Worm (Caenorhabditis elegans) whole organism, late embryonic: ENCODE measurements around the gene str-193.

Source experiments
- C38D4.7 ChIP-seq: fragments of 200-800 bp; sonication (Bioruptor generic); optimal IDR thresholded peaks from 2 replicates; lab custom pipeline; 2018; ENCODE audit warnings: mild to moderate bottlenecking, missing genetic modification characterization, moderate library complexity, missing compliant biosample characterization
- K09A11.1 ChIP-seq: sonication (generic microtip); optimal IDR thresholded peaks from 2 replicates; lab custom pipeline; 2017; ENCODE audit warnings: antibody characterized with exemption, mild to moderate bottlenecking, missing genetic modification characterization, missing compliant biosample characterization; ENCODE audit not compliant: insufficient read depth
- ceh-19 ChIP-seq: fragments of 200-800 bp; sonication (Bioruptor generic); optimal IDR thresholded peaks from 2 replicates; lab custom pipeline; 2018; ENCODE audit warnings: mild to moderate bottlenecking, missing genetic modification characterization, missing compliant biosample characterization
- ceh-2 ChIP-seq: sonication (generic microtip); optimal IDR thresholded peaks from 2 replicates; lab custom pipeline; 2016; ENCODE audit warnings: missing genotype, missing genetic modification characterization, missing compliant biosample characterization
- ceh-22 ChIP-seq: sonication (generic microtip); optimal IDR thresholded peaks from 2 replicates; lab custom pipeline; 2017; ENCODE audit warnings: missing biosample characterization, missing genetic modification characterization
- ceh-24 ChIP-seq: sonication (generic microtip); optimal IDR thresholded peaks from 2 replicates; lab custom pipeline; 2016; ENCODE audit warnings: mild to moderate bottlenecking, missing genetic modification characterization, missing compliant biosample characterization
- ceh-30 ChIP-seq: fragments of 150-350 bp; optimal IDR thresholded peaks from 2 replicates; lab custom pipeline; 2014; ENCODE audit warnings: missing biosample characterization, missing genetic modification characterization
- ceh-34 ChIP-seq: sonication (generic microtip); optimal IDR thresholded peaks from 2 replicates; lab custom pipeline; 2016; ENCODE audit warnings: mild to moderate bottlenecking, missing genetic modification characterization, missing compliant biosample characterization
- ceh-48 ChIP-seq: sonication (generic microtip); optimal IDR thresholded peaks from 2 replicates; lab custom pipeline; 2016; ENCODE audit warnings: missing genetic modification characterization, inconsistent platforms, missing compliant biosample characterization
- ceh-6 ChIP-seq: fragments of 200-800 bp; sonication (Bioruptor generic); optimal IDR thresholded peaks from 2 replicates; lab custom pipeline; 2018; ENCODE audit warnings: mild to moderate bottlenecking, missing genetic modification characterization, missing compliant biosample characterization
- che-1 ChIP-seq: sonication (generic microtip); optimal IDR thresholded peaks from 2 replicates; lab custom pipeline; 2016; ENCODE audit warnings: mild to moderate bottlenecking, missing genetic modification characterization, missing compliant biosample characterization
- dmd-4 ChIP-seq: sonication (generic microtip); optimal IDR thresholded peaks from 2 replicates; lab custom pipeline; 2016; ENCODE audit warnings: borderline replicate concordance, missing genetic modification characterization, missing compliant biosample characterization
- dve-1 ChIP-seq: sonication (generic microtip); optimal IDR thresholded peaks from 2 replicates; lab custom pipeline; 2017; ENCODE audit warnings: antibody characterized with exemption, mild to moderate bottlenecking, missing genetic modification characterization, missing compliant biosample characterization
- elt-2 ChIP-seq: sonication (generic microtip); optimal IDR thresholded peaks from 2 replicates; lab custom pipeline; 2016; ENCODE audit warnings: missing genetic modification reagents, missing genetic modification characterization, missing compliant biosample characterization
- eyg-1 ChIP-seq: sonication (generic microtip); optimal IDR thresholded peaks from 2 replicates; lab custom pipeline; 2016; ENCODE audit warnings: missing genotype, missing genetic modification characterization, missing compliant biosample characterization
- fax-1 ChIP-seq: sonication (generic microtip); optimal IDR thresholded peaks from 2 replicates; lab custom pipeline; 2016; ENCODE audit warnings: missing genotype, missing genetic modification characterization, missing compliant biosample characterization
- fkh-6 ChIP-seq: sonication (generic microtip); optimal IDR thresholded peaks from 2 replicates; lab custom pipeline; 2016; ENCODE audit warnings: missing genetic modification characterization, missing compliant biosample characterization
- gmeb-2 ChIP-seq: sonication (generic microtip); optimal IDR thresholded peaks from 2 replicates; lab custom pipeline; 2016; ENCODE audit warnings: missing genetic modification characterization, inconsistent platforms, missing compliant biosample characterization
- hlh-15 ChIP-seq: sonication (generic microtip); optimal IDR thresholded peaks from 2 replicates; lab custom pipeline; 2016; ENCODE audit warnings: missing genetic modification characterization, missing compliant biosample characterization
- hlh-30 ChIP-seq: sonication (generic microtip); optimal IDR thresholded peaks from 2 replicates; lab custom pipeline; 2017; ENCODE audit warnings: antibody characterized with exemption, missing genetic modification characterization, missing compliant biosample characterization; ENCODE audit not compliant: insufficient read depth
- hlh-6 ChIP-seq: sonication (generic microtip); optimal IDR thresholded peaks from 2 replicates; lab custom pipeline; 2016; ENCODE audit warnings: missing genotype, missing genetic modification characterization, missing compliant biosample characterization
- mec-3 ChIP-seq: sonication (generic microtip); optimal IDR thresholded peaks from 2 replicates; lab custom pipeline; 2016; ENCODE audit warnings: borderline replicate concordance, missing genetic modification characterization, missing compliant biosample characterization
- nfya-1 ChIP-seq: sonication (generic microtip); optimal IDR thresholded peaks from 2 replicates; lab custom pipeline; 2017; ENCODE audit warnings: missing genetic modification characterization, mild to moderate bottlenecking, missing compliant biosample characterization, antibody characterized with exemption, moderate library complexity
- nhr-232 ChIP-seq: sonication (generic microtip); optimal IDR thresholded peaks from 2 replicates; lab custom pipeline; 2016; ENCODE audit warnings: missing genetic modification characterization, missing compliant biosample characterization
- npax-4 ChIP-seq: sonication (generic microtip); optimal IDR thresholded peaks from 2 replicates; lab custom pipeline; 2016; ENCODE audit warnings: missing genetic modification characterization, missing compliant biosample characterization
- odd-2 ChIP-seq: sonication (generic microtip); optimal IDR thresholded peaks from 2 replicates; lab custom pipeline; 2017; ENCODE audit warnings: antibody characterized with exemption, mild to moderate bottlenecking, missing genetic modification characterization, missing compliant biosample characterization
- pat-9 ChIP-seq: fragments of 200-800 bp; sonication (Bioruptor generic); optimal IDR thresholded peaks from 2 replicates; lab custom pipeline; 2018; ENCODE audit warnings: mild to moderate bottlenecking, missing genetic modification characterization, moderate library complexity, missing compliant biosample characterization
- pha-2 ChIP-seq: sonication (generic microtip); optimal IDR thresholded peaks from 2 replicates; lab custom pipeline; 2017; ENCODE audit warnings: mild to moderate bottlenecking, missing genetic modification characterization, missing compliant biosample characterization
- pqm-1 ChIP-seq: sonication (generic microtip); optimal IDR thresholded peaks from 2 replicates; lab custom pipeline; 2016; ENCODE audit warnings: missing genetic modification characterization, missing compliant biosample characterization
- pros-1 ChIP-seq: fragments of 150-350 bp; optimal IDR thresholded peaks from 2 replicates; lab custom pipeline; 2014; ENCODE audit warnings: missing biosample characterization, missing genetic modification reagents, missing genetic modification characterization
- ref-2 ChIP-seq: sonication (generic microtip); optimal IDR thresholded peaks from 2 replicates; lab custom pipeline; 2016; ENCODE audit warnings: missing genetic modification characterization, missing compliant biosample characterization
- rnt-1 ChIP-seq: sonication (generic microtip); optimal IDR thresholded peaks from 2 replicates; lab custom pipeline; 2016; ENCODE audit warnings: missing genetic modification characterization, missing compliant biosample characterization
- sdc-2 ChIP-seq: sonication (generic microtip); optimal IDR thresholded peaks from 2 replicates; lab custom pipeline; 2016; ENCODE audit warnings: missing genotype, missing genetic modification characterization, missing compliant biosample characterization
- tbx-7 ChIP-seq: sonication (generic microtip); optimal IDR thresholded peaks from 2 replicates; lab custom pipeline; 2016; ENCODE audit warnings: missing genotype, missing genetic modification characterization, missing compliant biosample characterization
- unc-3 ChIP-seq, 2 experiments: fragments of 200-800 bp in 1 of 2; sonication (Bioruptor generic) in 1 of 2; sonication (generic microtip) in 1 of 2; conservative IDR thresholded peaks in 1 of 2; optimal IDR thresholded peaks in 1 of 2; 2 replicates each; pipeline versions ENCODE4 v1.3.6 to Lab custom; 2016 to 2022; ENCODE audit warnings: missing compliant biosample characterization in 2 of 2, missing genetic modification characterization in 2 of 2, missing genetic modification reagents in 1 of 2
- unc-42 ChIP-seq: sonication (generic microtip); optimal IDR thresholded peaks from 2 replicates; lab custom pipeline; 2016; ENCODE audit warnings: missing genotype, missing genetic modification characterization, missing compliant biosample characterization

The str-193 gene

DNA sequence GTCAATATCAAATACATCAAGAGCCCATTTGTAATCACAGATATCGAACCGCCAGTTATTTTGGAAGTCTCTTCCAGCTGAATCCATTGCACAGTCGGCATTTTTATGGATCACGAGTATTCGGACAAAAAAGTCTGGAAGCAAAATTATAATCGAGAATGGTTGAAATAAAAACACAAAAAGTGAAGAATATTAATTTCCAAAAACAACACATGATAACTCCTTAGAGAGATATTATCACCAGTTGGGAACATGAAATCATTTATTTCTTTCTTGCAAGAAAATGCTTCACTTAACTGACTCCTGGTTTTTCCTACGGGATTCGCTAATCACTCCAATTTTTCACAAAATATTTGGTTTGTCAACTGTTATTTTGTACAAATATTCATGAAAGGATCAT lies 2.5 kb upstream of the str-193 start, which contains the start of gene str-2:
Gene str-2, minus strand, starts transcription at position 101 of the 400 bp plus-strand sequence.
- TF ChIP-seq sdc-2 (tag; lab: Kevin White, UChicago) (no peak), unc-42 (tag; lab: Kevin White, UChicago) (no peak), npax-4 (tag; lab: Kevin White, UChicago) (no peak)

DNA sequence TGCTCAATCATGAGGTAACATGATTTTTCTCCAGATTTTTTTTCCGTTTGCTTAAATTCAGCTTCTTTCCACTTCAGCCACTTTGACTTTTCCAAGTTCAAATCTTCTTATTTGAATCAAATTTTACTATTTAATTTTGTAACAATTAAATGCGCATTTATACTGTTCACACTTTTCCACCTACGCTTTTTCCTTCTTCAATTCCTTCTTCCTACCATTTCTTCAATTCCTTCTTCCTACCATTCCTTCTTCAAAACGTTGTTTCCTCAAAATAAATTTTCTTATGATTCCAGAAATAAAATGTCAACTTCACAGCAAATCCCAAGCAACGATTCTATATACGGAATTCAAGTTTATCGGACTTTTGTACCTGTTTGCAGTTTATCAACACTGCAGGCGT lies 5.2 kb downstream of the str-193 start, which contains the start of gene sru-31:
Gene sru-31, plus strand, starts transcription at position 301 of the 400 bp plus-strand sequence.
- no peak for TF ChIP-seq ceh-2 (tag; lab: Kevin White, UChicago)
- TF ChIP-seq pha-2: no peak
- TF ChIP-seq unc-42 (tag; lab: Kevin White, UChicago): no peak
- no peak for TF ChIP-seq npax-4 (tag; lab: Kevin White, UChicago)
- TF ChIP-seq fax-1 (tag; lab: Kevin White, UChicago): no peak
- no peak for TF ChIP-seq pros-1
- TF ChIP-seq rnt-1 (tag; lab: Kevin White, UChicago): no peak
- TF ChIP-seq hlh-30 (tag; lab: Kevin White, UChicago): no peak
- TF ChIP-seq gmeb-2: no peak
- TF ChIP-seq elt-2 (tag; lab: Kevin White, UChicago): no peak
- TF ChIP-seq ceh-6 (GFP tag; lab: Kevin White, UChicago): no peak
- TF ChIP-seq ceh-30 (tag; lab: Kevin White, UChicago): no peak
- TF ChIP-seq ceh-22 (tag; lab: Kevin White, UChicago): no peak
- no peak for TF ChIP-seq che-1 (tag; lab: Kevin White, UChicago)
- TF ChIP-seq mec-3 (tag; lab: Kevin White, UChicago): no peak
- TF ChIP-seq ref-2 (tag; lab: Kevin White, UChicago): no peak
- TF ChIP-seq ceh-48 (tag; lab: Kevin White, UChicago): no peak
- TF ChIP-seq ceh-24 (tag; lab: Kevin White, UChicago): no peak

DNA sequence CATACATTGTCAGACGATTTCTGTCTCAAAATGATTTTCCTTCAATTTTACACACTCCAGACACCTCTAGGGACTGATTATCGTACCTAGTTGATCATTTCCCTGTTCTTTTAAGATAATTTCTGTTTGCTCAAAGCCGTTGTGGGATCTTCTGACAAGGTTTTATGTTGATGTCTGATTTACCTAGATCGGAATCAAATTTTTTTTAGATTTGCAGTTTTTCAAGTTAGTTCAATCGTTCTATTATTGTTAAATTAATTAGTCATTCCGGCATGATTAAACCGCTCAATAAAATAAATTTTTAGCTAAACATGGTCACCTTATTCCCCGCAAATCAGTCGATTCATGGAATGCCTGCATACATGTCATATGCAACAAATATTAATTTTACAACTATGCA lies 8.1 kb downstream of the str-193 start, which contains the start of gene sru-30:
Gene sru-30, plus strand, starts transcription at position 301 of the 400 bp plus-strand sequence.
- TF ChIP-seq ceh-24 (tag; lab: Kevin White, UChicago): no peak

DNA sequence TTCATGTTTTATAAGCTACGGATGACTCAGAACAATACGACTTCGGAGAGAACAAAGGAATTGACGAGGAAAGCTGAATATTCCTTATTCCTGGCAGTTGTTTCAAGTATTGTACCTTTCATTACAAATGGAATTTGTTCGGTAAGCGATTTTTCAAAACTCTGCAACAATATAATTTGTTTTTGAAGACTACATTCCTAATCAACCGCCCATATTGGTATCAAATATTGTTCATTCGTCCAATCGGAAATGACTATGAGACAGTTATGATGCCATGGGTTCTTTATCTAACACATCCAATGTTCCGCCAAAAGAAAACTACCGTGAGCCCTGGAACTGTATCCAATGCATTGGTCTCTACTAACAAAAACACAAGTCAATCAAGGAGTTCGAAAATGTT lies 9.4 kb downstream of the str-193 start:
- TF ChIP-seq ceh-2 (tag; lab: Kevin White, UChicago) (no peak), dmd-4 (no peak), C38D4.7 (GFP tag; lab: Kevin White, UChicago) (no peak), fkh-6 (tag; lab: Kevin White, UChicago) (no peak), tbx-7 (no peak), unc-3 (GFP tag; conservative IDR thresholded peaks at IDR 0.05; lab: Robert Waterston, UW) (no peak), unc-3 (tag; optimal IDR thresholded peaks at IDR 0.05; lab: Kevin White, UChicago) (no peak), K09A11.1 (no peak)

DNA sequence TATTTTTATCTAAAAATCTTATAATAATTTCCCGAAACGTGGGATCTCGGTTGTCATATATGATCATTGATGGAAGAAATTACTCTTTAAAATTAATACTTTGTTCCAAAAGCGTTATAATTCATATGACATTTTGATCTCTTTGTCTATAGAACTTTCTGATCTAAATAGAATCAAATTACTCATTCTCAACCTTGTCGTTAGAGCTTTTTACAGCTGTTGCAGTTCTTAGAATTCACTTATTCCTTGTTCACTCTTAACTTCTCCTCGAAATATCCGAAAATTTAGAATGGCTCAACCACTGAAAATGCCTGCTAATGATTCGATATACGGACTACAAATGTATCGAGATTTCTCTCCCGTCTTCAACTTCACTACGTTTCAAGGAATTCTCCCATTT lies 10.5 kb downstream of the str-193 start, which contains the start of gene sru-29:
Gene sru-29, plus strand, starts transcription at position 301 of the 400 bp plus-strand sequence.
- no peak for TF ChIP-seq odd-2 (tag; lab: Kevin White, UChicago)
- TF ChIP-seq nfya-1 (tag; lab: Kevin White, UChicago): no peak
- TF ChIP-seq elt-2 (tag; lab: Kevin White, UChicago): no peak
- no peak for TF ChIP-seq pat-9
- TF ChIP-seq C38D4.7 (GFP tag; lab: Kevin White, UChicago): no peak
- no peak for TF ChIP-seq ceh-34
- no peak for TF ChIP-seq rnt-1 (tag; lab: Kevin White, UChicago)
- no peak for TF ChIP-seq fkh-6 (tag; lab: Kevin White, UChicago)
- TF ChIP-seq dve-1: no peak
- TF ChIP-seq ceh-19 (GFP tag; lab: Kevin White, UChicago): no peak
- no peak for TF ChIP-seq pros-1
- TF ChIP-seq fax-1 (tag; lab: Kevin White, UChicago): no peak
- no peak for TF ChIP-seq hlh-15 (tag; lab: Kevin White, UChicago)
- TF ChIP-seq K09A11.1: no peak
- no peak for TF ChIP-seq hlh-6 (tag; lab: Kevin White, UChicago)
- TF ChIP-seq eyg-1 (tag; lab: Kevin White, UChicago): no peak
- TF ChIP-seq unc-42 (tag; lab: Kevin White, UChicago): no peak
- TF ChIP-seq che-1 (tag; lab: Kevin White, UChicago): no peak
- no peak for TF ChIP-seq pqm-1
- no peak for TF ChIP-seq nhr-232
- TF ChIP-seq, all 69 proteins: peak for 0
